Fruit fly (Drosophila melanogaster) whole organism, embryonic: ENCODE results near the gene CG15403.

ENCODE experiments used
- Ada2b ChIP-seq: fragments of 200-800 bp; sonication (Bioruptor generic); IDR thresholded peaks from 2 replicates; pipeline ENCODE4 v1.3.6; 2022; ENCODE audit warnings: missing biosample characterization, missing genetic modification characterization
- BEAF-32 ChIP-seq: fragments of 200-800 bp; sonication (Bioruptor generic); optimal IDR thresholded peaks from 3 replicates; lab custom pipeline; 2017; ENCODE audit warnings: missing biosample characterization, missing genetic modification characterization, mild to moderate bottlenecking, moderate library complexity, missing genetic modification reagents
- CG10321 ChIP-seq: fragments of 200-800 bp; sonication (Bioruptor generic); IDR thresholded peaks from 2 replicates; pipeline ENCODE4 v1.3.6; 2022; ENCODE audit warnings: missing biosample characterization, missing genetic modification characterization
- CG10366 ChIP-seq: fragments of 200-800 bp; sonication (Bioruptor generic); IDR thresholded peaks from 2 replicates; pipeline ENCODE4 v1.3.6; 2022; ENCODE audit warnings: missing biosample characterization, missing genetic modification characterization
- CG10543 ChIP-seq: fragments of 200-800 bp; sonication (Bioruptor generic); optimal IDR thresholded peaks from 3 replicates; lab custom pipeline; 2017; ENCODE audit warnings: missing biosample characterization, mild to moderate bottlenecking, missing genetic modification characterization, moderate library complexity
- CG11456 ChIP-seq: fragments of 200-800 bp; sonication (Bioruptor generic); IDR thresholded peaks from 3 replicates; pipeline ENCODE4 v1.3.6; 2022; ENCODE audit warnings: missing biosample characterization, missing genetic modification characterization
- CG12219 ChIP-seq: fragments of 200-800 bp; sonication (Bioruptor generic); optimal IDR thresholded peaks from 3 replicates; lab custom pipeline; 2018; ENCODE audit warnings: missing biosample characterization, mild to moderate bottlenecking, missing genetic modification characterization
- CG13287 ChIP-seq: fragments of 200-800 bp; sonication (Bioruptor generic); IDR thresholded peaks from 2 replicates; pipeline ENCODE4 v1.3.6; 2022; ENCODE audit warnings: missing biosample characterization, missing genetic modification characterization; ENCODE audit not compliant: partially characterized antibody
- CG14441 ChIP-seq: fragments of 200-800 bp; sonication (Bioruptor generic); IDR thresholded peaks from 2 replicates; pipeline ENCODE4 v1.3.6; 2022; ENCODE audit warnings: missing biosample characterization, missing genetic modification characterization
- CG14710 ChIP-seq: fragments of 200-800 bp; sonication (Bioruptor generic); optimal IDR thresholded peaks from 3 replicates; lab custom pipeline; 2019; ENCODE audit warnings: missing biosample characterization, mild to moderate bottlenecking, missing genetic modification characterization, moderate library complexity
- CG15514 ChIP-seq: fragments of 200-800 bp; sonication (Bioruptor generic); optimal IDR thresholded peaks from 3 replicates; lab custom pipeline; 2017; ENCODE audit warnings: missing biosample characterization, missing genetic modification characterization, mild to moderate bottlenecking, moderate library complexity, missing genetic modification reagents
- CG17359 ChIP-seq: fragments of 200-800 bp; sonication (Bioruptor generic); optimal IDR thresholded peaks from 3 replicates; lab custom pipeline; 2018; ENCODE audit warnings: missing biosample characterization, mild to moderate bottlenecking, missing genetic modification characterization, moderate library complexity
- CG17612 ChIP-seq: fragments of 200-800 bp; sonication (Bioruptor generic); IDR thresholded peaks from 2 replicates; pipeline ENCODE4 v1.3.6; 2022; ENCODE audit warnings: missing biosample characterization, missing genetic modification characterization
- CG1792 ChIP-seq: fragments of 200-800 bp; sonication (Bioruptor generic); optimal IDR thresholded peaks from 2 replicates; lab custom pipeline; 2016; ENCODE audit warnings: missing biosample characterization, missing genetic modification characterization
- CG18262 ChIP-seq: fragments of 200-800 bp; optimal IDR thresholded peaks from 3 replicates; lab custom pipeline; 2019; ENCODE audit warnings: missing biosample characterization, mild to moderate bottlenecking, missing genetic modification characterization, moderate library complexity
- CG2129 ChIP-seq: fragments of 200-800 bp; sonication (Bioruptor generic); IDR thresholded peaks from 2 replicates; pipeline ENCODE4 v1.3.6; 2022; ENCODE audit warnings: missing biosample characterization, missing genetic modification characterization; ENCODE audit not compliant: partially characterized antibody
- CG2199 ChIP-seq: fragments of 200-800 bp; sonication (Bioruptor generic); IDR thresholded peaks from 3 replicates; pipeline ENCODE4 v1.3.6; 2022; ENCODE audit warnings: missing biosample characterization, missing genetic modification characterization
- CG2875 ChIP-seq: fragments of 200-800 bp; sonication (Bioruptor generic); optimal IDR thresholded peaks from 2 replicates; lab custom pipeline; 2017; ENCODE audit warnings: missing biosample characterization, mild to moderate bottlenecking, missing genetic modification characterization, missing genetic modification reagents
- CG32767 ChIP-seq: fragments of 200-800 bp; sonication (Bioruptor generic); IDR thresholded peaks from 2 replicates; pipeline ENCODE4 v1.3.6; 2022; ENCODE audit warnings: missing biosample characterization, missing genetic modification characterization
- CG6854 ChIP-seq: fragments of 200-800 bp; sonication (Bioruptor generic); optimal IDR thresholded peaks from 3 replicates; lab custom pipeline; 2017; ENCODE audit warnings: missing biosample characterization, mild to moderate bottlenecking, missing genetic modification characterization
- CTCF ChIP-seq: fragments of 200-800 bp; sonication (Bioruptor generic); optimal IDR thresholded peaks from 2 replicates; lab custom pipeline; 2017; ENCODE audit warnings: missing biosample characterization, mild to moderate bottlenecking, missing genetic modification characterization, moderate library complexity
- Doc2 ChIP-seq: fragments of 200-800 bp; sonication (Bioruptor generic); IDR thresholded peaks from 2 replicates; pipeline ENCODE4 v1.3.6; 2022; ENCODE audit warnings: missing biosample characterization, missing genetic modification characterization
- H2.0 ChIP-seq: fragments of 200-800 bp; sonication (Bioruptor generic); IDR thresholded peaks from 2 replicates; pipeline ENCODE4 v1.3.6; 2022; ENCODE audit warnings: missing biosample characterization, missing genetic modification characterization
- MBD-R2 ChIP-seq: fragments of 200-800 bp; sonication (Bioruptor generic); IDR thresholded peaks from 2 replicates; pipeline ENCODE4 v1.3.6; 2022; ENCODE audit warnings: missing biosample characterization, missing genetic modification characterization
- Myb ChIP-seq: fragments of 200-800 bp; sonication (Bioruptor generic); optimal IDR thresholded peaks from 2 replicates; lab custom pipeline; 2016; ENCODE audit warnings: missing biosample characterization, missing genetic modification characterization
- Poxn ChIP-seq: fragments of 200-800 bp; sonication (Bioruptor generic); IDR thresholded peaks from 2 replicates; pipeline ENCODE4 v1.3.6; 2022; ENCODE audit warnings: missing biosample characterization, missing genetic modification characterization
- Scr ChIP-seq: fragments of 200-800 bp; sonication (Bioruptor generic); IDR thresholded peaks from 2 replicates; pipeline ENCODE4 v1.3.6; 2022; ENCODE audit warnings: missing biosample characterization, missing genetic modification characterization; ENCODE audit not compliant: partially characterized antibody
- ab ChIP-seq: fragments of 200-800 bp; sonication (Bioruptor generic); optimal IDR thresholded peaks from 2 replicates; lab custom pipeline; 2016; ENCODE audit warnings: missing biosample characterization, missing genetic modification characterization
- bowl ChIP-seq: fragments of 200-800 bp; sonication (Bioruptor generic); IDR thresholded peaks from 2 replicates; pipeline ENCODE4 v1.3.6; 2022; ENCODE audit warnings: missing biosample characterization, missing genetic modification characterization
- bsh ChIP-seq, 2 experiments: fragments of 200-800 bp; sonication (Bioruptor generic); optimal IDR thresholded peaks; 2 replicates each; lab custom pipeline; 2017 to 2018; ENCODE audit warnings: mild to moderate bottlenecking in 2 of 2, missing biosample characterization in 2 of 2, missing genetic modification characterization in 2 of 2, moderate library complexity in 1 of 2
- eve ChIP-seq, 2 experiments: fragments of >200 bp; optimal IDR thresholded peaks; 2 replicates each; lab custom pipeline; 2017; ENCODE audit warnings: missing biosample characterization in 2 of 2, missing genetic modification characterization in 2 of 2
- exex ChIP-seq: fragments of 200-800 bp; sonication (Bioruptor generic); optimal IDR thresholded peaks from 4 replicates; lab custom pipeline; 2018; ENCODE audit warnings: missing biosample characterization, mild to moderate bottlenecking, missing genetic modification characterization, moderate library complexity
- ftz-f1 ChIP-seq: fragments of 200-800 bp; sonication (Bioruptor generic); optimal IDR thresholded peaks from 2 replicates; lab custom pipeline; 2016; ENCODE audit warnings: missing biosample characterization, missing genetic modification characterization
- grau ChIP-seq: fragments of 200-800 bp; optimal IDR thresholded peaks from 3 replicates; lab custom pipeline; 2019; ENCODE audit warnings: missing biosample characterization, mild to moderate bottlenecking, missing genetic modification characterization, moderate library complexity
- h ChIP-seq: fragments of >200 bp; optimal IDR thresholded peaks from 2 replicates; lab custom pipeline; 2017
- ind ChIP-seq: fragments of 200-800 bp; sonication (Bioruptor generic); optimal IDR thresholded peaks from 3 replicates; lab custom pipeline; 2016; ENCODE audit warnings: missing biosample characterization, missing genetic modification characterization
- kah ChIP-seq: fragments of 200-800 bp; sonication (Bioruptor generic); optimal IDR thresholded peaks from 2 replicates; lab custom pipeline; 2018; ENCODE audit warnings: missing biosample characterization, mild to moderate bottlenecking, missing genetic modification characterization
- knrl ChIP-seq: fragments of 200-800 bp; sonication (Bioruptor generic); IDR thresholded peaks from 3 replicates; pipeline ENCODE4 v1.3.6; 2022; ENCODE audit warnings: missing biosample characterization, missing genetic modification characterization; ENCODE audit not compliant: partially characterized antibody
- nau ChIP-seq: fragments of 200-800 bp; sonication (Bioruptor generic); optimal IDR thresholded peaks from 3 replicates; lab custom pipeline; 2017; ENCODE audit warnings: missing biosample characterization, mild to moderate bottlenecking, missing genetic modification characterization, missing genetic modification reagents
- nom ChIP-seq: fragments of 200-800 bp; sonication (Bioruptor generic); optimal IDR thresholded peaks from 2 replicates; lab custom pipeline; 2017; ENCODE audit warnings: missing biosample characterization, missing genetic modification characterization, mild to moderate bottlenecking, moderate library complexity, missing genetic modification reagents
- phol ChIP-seq: fragments of 200-800 bp; sonication (Bioruptor generic); optimal IDR thresholded peaks from 3 replicates; lab custom pipeline; 2018; ENCODE audit warnings: missing biosample characterization, mild to moderate bottlenecking, missing genetic modification characterization, moderate library complexity
- ranshi ChIP-seq: fragments of 200-800 bp; sonication (Bioruptor generic); IDR thresholded peaks from 2 replicates; pipeline ENCODE4 v1.3.6; 2022; ENCODE audit warnings: missing biosample characterization, missing genetic modification characterization
- repo ChIP-seq: fragments of 200-800 bp; sonication (Bioruptor generic); optimal IDR thresholded peaks from 2 replicates; lab custom pipeline; 2016; ENCODE audit warnings: missing biosample characterization, missing genetic modification characterization
- sna ChIP-seq: fragments of 200-800 bp; sonication (Bioruptor generic); IDR thresholded peaks from 2 replicates; pipeline ENCODE4 v1.3.6; 2022; ENCODE audit warnings: missing biosample characterization, missing genetic modification characterization; ENCODE audit not compliant: partially characterized antibody
- toy ChIP-seq: fragments of 200-800 bp; sonication (Bioruptor generic); IDR thresholded peaks from 2 replicates; pipeline ENCODE4 v1.3.6; 2022; ENCODE audit warnings: missing biosample characterization, missing genetic modification characterization
- tup ChIP-seq: fragments of 200-800 bp; sonication (Bioruptor generic); optimal IDR thresholded peaks from 2 replicates; lab custom pipeline; 2016; ENCODE audit warnings: missing biosample characterization, mild to moderate bottlenecking, missing genetic modification characterization, moderate library complexity
- vnd ChIP-seq: fragments of 200-800 bp; sonication (Bioruptor generic); IDR thresholded peaks from 3 replicates; pipeline ENCODE4 v1.3.6; 2022; ENCODE audit warnings: missing biosample characterization, missing genetic modification characterization; ENCODE audit not compliant: partially characterized antibody
- yki ChIP-seq: fragments of >200 bp; optimal IDR thresholded peaks from 3 replicates; lab custom pipeline; 2018
- z ChIP-seq: fragments of 200-800 bp; sonication (Bioruptor generic); IDR thresholded peaks from 3 replicates; pipeline ENCODE4 v1.3.6; 2022; ENCODE audit warnings: missing biosample characterization, missing genetic modification characterization
- zfh1 ChIP-seq: fragments of 200-800 bp; sonication (Bioruptor generic); IDR thresholded peaks from 3 replicates; pipeline ENCODE4 v1.3.6; 2022; ENCODE audit warnings: missing biosample characterization, missing genetic modification characterization

The CG15403 gene

DNA sequence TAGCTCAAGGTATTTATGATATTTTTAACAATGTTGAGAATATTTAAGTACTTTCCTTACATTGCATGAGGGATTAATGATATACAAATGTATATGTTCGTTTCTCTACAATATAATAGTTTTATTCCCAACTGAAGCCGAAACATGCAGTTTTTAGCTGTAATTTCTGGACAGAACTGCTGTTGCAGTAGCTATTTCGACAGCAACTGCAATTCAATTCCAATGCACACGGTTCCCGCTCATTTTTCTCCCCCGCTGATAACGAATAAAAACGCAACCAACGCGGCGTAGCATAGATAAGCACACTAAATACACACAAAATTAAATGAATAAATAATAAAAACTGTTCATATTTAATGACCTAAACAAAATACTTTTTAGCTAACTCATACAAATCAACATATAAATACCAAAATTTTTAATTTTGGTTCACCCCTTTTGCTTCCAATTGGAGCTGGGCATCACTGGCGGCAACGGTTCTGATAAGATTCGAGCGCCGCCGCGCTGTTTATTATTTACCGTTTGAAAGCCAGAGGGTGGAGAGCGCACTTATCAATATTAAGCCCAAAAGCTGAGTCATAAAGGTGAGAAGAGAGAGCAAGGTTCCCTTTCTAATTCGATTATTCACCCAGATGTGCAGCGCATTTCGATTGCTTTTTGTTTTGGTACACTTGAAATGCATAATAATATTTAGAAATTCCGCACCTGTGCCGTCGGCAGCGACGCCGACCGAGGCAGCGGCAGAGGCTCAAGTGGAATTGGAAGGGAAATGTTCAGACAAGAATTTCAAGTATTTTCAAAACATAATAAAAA, 30.0 kb downstream of the CG15403 start (continued):
- TF ChIP-seq CG10543 (GFP tag; lab: Kevin White, UChicago) (no peak), Poxn (no peak), CG2875 (GFP tag; lab: Kevin White, UChicago) (no peak), zfh1 (no peak), CG6854 (GFP tag; lab: Kevin White, UChicago) (no peak), MBD-R2 (GFP tag; lab: Robert Waterston, UW) (no peak), CG18262 (tag; lab: Kevin White, UChicago) (peak; percentile 46), CG17359 (tag; lab: Kevin White, UChicago) (no peak), CG14441 (GFP tag; lab: Robert Waterston, UW) (no peak), CG32767 (GFP tag; lab: Robert Waterston, UW) (no peak), Doc2 (GFP tag; lab: Robert Waterston, UW) (no peak), Scr (0 out of 2 replicates have a peak, but pooled peaks have one; percentile 9), ranshi (GFP tag; lab: Robert Waterston, UW) (no peak), CG14710 (tag; lab: Kevin White, UChicago) (peak; percentile 45), H2.0 (GFP tag; lab: Robert Waterston, UW) (peak; percentile 42; the same call in 1 of the 2 replicates), CG12219 (GFP tag; lab: Kevin White, UChicago) (no peak), repo (GFP tag; lab: Kevin White, UChicago) (no peak), CG17612 (GFP tag; lab: Robert Waterston, UW) (no peak), sna (GFP tag; lab: Robert Waterston, UW) (no peak), bowl (GFP tag; lab: Robert Waterston, UW) (no peak), nau (GFP tag; lab: Kevin White, UChicago) (peak; percentile 7), nom (GFP tag; lab: Kevin White, UChicago) (no peak), grau (tag; lab: Kevin White, UChicago) (peak; percentile 40), phol (tag; lab: Kevin White, UChicago) (peak; percentile 9), ind (no peak), BEAF-32 (GFP tag; lab: Kevin White, UChicago) (no peak), exex (peak; percentile 2), CG11456 (no peak), Myb (GFP tag; lab: Kevin White, UChicago) (no peak), CG10366 (0 out of 2 replicates have a peak, but pooled peaks have one; percentile 7), CG1792 (GFP tag; lab: Kevin White, UChicago) (peak; percentile 0), ftz-f1 (no peak), bsh (GFP tag; optimal IDR thresholded peaks at IDR 0.05; lab: Kevin White, UChicago) (peak in 1 of 2 experiments; percentile 36), Ada2b (GFP tag; lab: Robert Waterston, UW) (no peak), eve (GFP tag; optimal IDR thresholded peaks at IDR 0.05; lab: Kevin White, UChicago) (peak in 1 of 2 experiments; percentile 47), knrl (GFP tag; lab: Robert Waterston, UW) (0 out of 3 replicates have a peak, but pooled peaks have one; percentile 9), yki (lab: Kevin White, UChicago) (no peak), tup (GFP tag; lab: Kevin White, UChicago) (no peak), toy (GFP tag; lab: Robert Waterston, UW) (no peak), h (no peak), CG13287 (GFP tag; lab: Robert Waterston, UW) (peak; percentile 52), vnd (GFP tag; lab: Robert Waterston, UW) (no peak), kah (GFP tag; lab: Kevin White, UChicago) (no peak), CTCF (GFP tag; lab: Kevin White, UChicago) (peak; percentile 32), z (GFP tag; lab: Robert Waterston, UW) (no peak), CG15514 (peak; percentile 54), CG2199 (GFP tag; lab: Robert Waterston, UW) (peak; percentile 96), CG2129 (GFP tag; lab: Robert Waterston, UW) (no peak), CG10321 (GFP tag; lab: Robert Waterston, UW) (peak; percentile 29; the same call in 1 of the 2 replicates), ab (no peak)
